Fruit fly (Drosophila melanogaster) whole organism, embryonic: Measurements from ENCODE around the gene Lsp2.
A peak's percentile ranks its signal among the peaks of the same experiment; 100 is the strongest.

Experiments
- Blimp-1 ChIP-seq: fragments of 200-800 bp; sonication (Bioruptor generic); optimal IDR thresholded peaks from 3 replicates; lab custom pipeline; 2018; ENCODE audit warnings: missing biosample characterization, missing genetic modification characterization, mild to moderate bottlenecking, moderate library complexity, missing genetic modification reagents
- CG10209 ChIP-seq: fragments of 200-800 bp; sonication (Bioruptor generic); optimal IDR thresholded peaks from 3 replicates; lab custom pipeline; 2017; ENCODE audit warnings: missing biosample characterization, mild to moderate bottlenecking, missing genetic modification characterization, missing genetic modification reagents
- CG10979 ChIP-seq: fragments of 200-800 bp; sonication (Bioruptor generic); optimal IDR thresholded peaks from 2 replicates; lab custom pipeline; 2018; ENCODE audit warnings: missing biosample characterization, mild to moderate bottlenecking, missing genetic modification characterization, moderate library complexity
- CG12942 ChIP-seq: fragments of 200-800 bp; sonication (Bioruptor generic); optimal IDR thresholded peaks from 3 replicates; lab custom pipeline; 2016; ENCODE audit warnings: missing biosample characterization, missing genetic modification characterization
- CG14441 ChIP-seq: fragments of 200-800 bp; sonication (Bioruptor generic); IDR thresholded peaks from 2 replicates; pipeline ENCODE4 v1.3.6; 2022; ENCODE audit warnings: missing biosample characterization, missing genetic modification characterization
- CG16779 ChIP-seq: fragments of 200-800 bp; sonication (Bioruptor generic); IDR thresholded peaks from 2 replicates; pipeline ENCODE4 v1.3.6; 2022; ENCODE audit warnings: missing biosample characterization, missing genetic modification characterization
- CG17568 ChIP-seq: fragments of 200-800 bp; sonication (Bioruptor generic); optimal IDR thresholded peaks from 2 replicates; lab custom pipeline; 2018; ENCODE audit warnings: missing biosample characterization, mild to moderate bottlenecking, missing genetic modification characterization, moderate library complexity
- CG17912 ChIP-seq: fragments of 200-800 bp; sonication (Bioruptor generic); optimal IDR thresholded peaks from 2 replicates; lab custom pipeline; 2018; ENCODE audit warnings: missing biosample characterization, mild to moderate bottlenecking, missing genetic modification characterization
- CG18764 ChIP-seq: fragments of 200-800 bp; sonication (Bioruptor generic); optimal IDR thresholded peaks from 3 replicates; lab custom pipeline; 2016; ENCODE audit warnings: missing biosample characterization, missing genetic modification characterization
- CG2120 ChIP-seq: fragments of 200-800 bp; sonication (Bioruptor generic); optimal IDR thresholded peaks from 3 replicates; lab custom pipeline; 2016; ENCODE audit warnings: missing biosample characterization, missing genetic modification characterization
- CG2875 ChIP-seq: fragments of 200-800 bp; sonication (Bioruptor generic); optimal IDR thresholded peaks from 2 replicates; lab custom pipeline; 2017; ENCODE audit warnings: missing biosample characterization, mild to moderate bottlenecking, missing genetic modification characterization, missing genetic modification reagents
- CG31388 ChIP-seq: fragments of 200-800 bp; sonication (Bioruptor generic); optimal IDR thresholded peaks from 2 replicates; lab custom pipeline; 2016; ENCODE audit warnings: missing biosample characterization, missing genetic modification characterization
- CG32772 ChIP-seq: fragments of 200-800 bp; sonication (Bioruptor generic); IDR thresholded peaks from 2 replicates; pipeline ENCODE4 v1.3.6; 2022; ENCODE audit warnings: missing biosample characterization, missing genetic modification characterization
- CG42726 ChIP-seq: fragments of 200-800 bp; sonication (Bioruptor generic); IDR thresholded peaks from 2 replicates; pipeline ENCODE4 v1.3.6; 2022; ENCODE audit warnings: missing biosample characterization, missing genetic modification characterization; ENCODE audit not compliant: partially characterized antibody
- CG4282 ChIP-seq: fragments of 200-800 bp; sonication (Bioruptor generic); optimal IDR thresholded peaks from 2 replicates; lab custom pipeline; 2016; ENCODE audit warnings: missing biosample characterization, missing genetic modification characterization
- CG6791 ChIP-seq: fragments of 200-800 bp; sonication (Bioruptor generic); IDR thresholded peaks from 3 replicates; pipeline ENCODE4 v1.3.6; 2022; ENCODE audit warnings: missing biosample characterization, missing genetic modification characterization; ENCODE audit not compliant: partially characterized antibody
- CG7987 ChIP-seq: fragments of 200-800 bp; sonication (Bioruptor generic); optimal IDR thresholded peaks from 2 replicates; lab custom pipeline; 2018; ENCODE audit warnings: missing biosample characterization, mild to moderate bottlenecking, missing genetic modification characterization, moderate library complexity
- CHES-1-like ChIP-seq: fragments of 200-800 bp; sonication (Bioruptor generic); optimal IDR thresholded peaks from 2 replicates; lab custom pipeline; 2016; ENCODE audit warnings: missing biosample characterization, missing genetic modification characterization
- Camta ChIP-seq: fragments of 200-800 bp; sonication (Bioruptor generic); optimal IDR thresholded peaks from 2 replicates; lab custom pipeline; 2016; ENCODE audit warnings: missing biosample characterization, missing genetic modification characterization
- CoRest ChIP-seq: fragments of 200-800 bp; sonication (Bioruptor generic); optimal IDR thresholded peaks from 3 replicates; lab custom pipeline; 2018; ENCODE audit warnings: missing biosample characterization, mild to moderate bottlenecking, missing genetic modification characterization, moderate library complexity
- Deaf1 ChIP-seq: fragments of 200-800 bp; optimal IDR thresholded peaks from 3 replicates; lab custom pipeline; 2019; ENCODE audit warnings: missing biosample characterization, mild to moderate bottlenecking, missing genetic modification characterization, moderate library complexity
- Dll ChIP-seq: fragments of 200-800 bp; sonication (Bioruptor generic); IDR thresholded peaks from 4 replicates; pipeline ENCODE4 v1.3.6; 2022; ENCODE audit warnings: missing biosample characterization, missing genetic modification characterization; ENCODE audit not compliant: partially characterized antibody
- Drgx ChIP-seq: fragments of 200-800 bp; sonication (Bioruptor generic); IDR thresholded peaks from 2 replicates; pipeline ENCODE4 v1.3.6; 2022; ENCODE audit warnings: missing biosample characterization, missing genetic modification characterization
- Elba2 ChIP-seq: fragments of 200-800 bp; sonication (Bioruptor generic); optimal IDR thresholded peaks from 3 replicates; lab custom pipeline; 2016; ENCODE audit warnings: missing biosample characterization, missing genetic modification characterization
- Ets65A ChIP-seq: fragments of 200-800 bp; sonication (Bioruptor generic); peaks from one replicate; lab custom pipeline; 2016; ENCODE audit warnings: missing biosample characterization, missing genetic modification characterization
- Fer1 ChIP-seq: fragments of 200-800 bp; sonication (Bioruptor generic); optimal IDR thresholded peaks from 2 replicates; lab custom pipeline; 2017; ENCODE audit warnings: missing biosample characterization, mild to moderate bottlenecking, missing genetic modification characterization
- HHEX ChIP-seq: fragments of 200-800 bp; sonication (Bioruptor generic); optimal IDR thresholded peaks from 3 replicates; lab custom pipeline; 2017; ENCODE audit warnings: missing biosample characterization, mild to moderate bottlenecking, missing genetic modification characterization, missing genetic modification reagents
- Oli ChIP-seq: fragments of 200-800 bp; sonication (Bioruptor generic); optimal IDR thresholded peaks from 2 replicates; lab custom pipeline; 2018; ENCODE audit warnings: missing biosample characterization, mild to moderate bottlenecking, missing genetic modification characterization, moderate library complexity
- Scr ChIP-seq: fragments of 200-800 bp; sonication (Bioruptor generic); IDR thresholded peaks from 2 replicates; pipeline ENCODE4 v1.3.6; 2022; ENCODE audit warnings: missing biosample characterization, missing genetic modification characterization; ENCODE audit not compliant: partially characterized antibody
- ash1 ChIP-seq: fragments of 200-800 bp; sonication (Bioruptor generic); optimal IDR thresholded peaks from 2 replicates; lab custom pipeline; 2018; ENCODE audit warnings: missing biosample characterization, mild to moderate bottlenecking, missing genetic modification characterization
- bsh ChIP-seq, 2 experiments: fragments of 200-800 bp; sonication (Bioruptor generic); optimal IDR thresholded peaks; 2 replicates each; lab custom pipeline; 2017 to 2018; ENCODE audit warnings: mild to moderate bottlenecking in 2 of 2, missing biosample characterization in 2 of 2, missing genetic modification characterization in 2 of 2, moderate library complexity in 1 of 2
- btn ChIP-seq: fragments of 200-800 bp; sonication (Bioruptor generic); optimal IDR thresholded peaks from 2 replicates; lab custom pipeline; 2016; ENCODE audit warnings: missing biosample characterization, missing genetic modification characterization
- ci ChIP-seq: fragments of 200-800 bp; sonication (Bioruptor generic); IDR thresholded peaks from 3 replicates; pipeline ENCODE4 v1.3.6; 2022; ENCODE audit warnings: missing biosample characterization, missing genetic modification characterization
- dan ChIP-seq: fragments of 200-800 bp; sonication (Bioruptor generic); IDR thresholded peaks from 2 replicates; pipeline ENCODE4 v1.3.6; 2022; ENCODE audit warnings: missing biosample characterization, missing genetic modification characterization
- dysf ChIP-seq: fragments of 200-800 bp; sonication (Bioruptor generic); IDR thresholded peaks from 3 replicates; pipeline ENCODE4 v1.3.6; 2022; ENCODE audit warnings: missing biosample characterization, missing genetic modification characterization
- eve ChIP-seq, 2 experiments: fragments of >200 bp; optimal IDR thresholded peaks; 2 replicates each; lab custom pipeline; 2017; ENCODE audit warnings: missing biosample characterization in 2 of 2, missing genetic modification characterization in 2 of 2
- inv ChIP-seq: fragments of 200-800 bp; sonication (Bioruptor generic); IDR thresholded peaks from 2 replicates; pipeline ENCODE4 v1.3.6; 2022; ENCODE audit warnings: missing biosample characterization, missing genetic modification characterization; ENCODE audit not compliant: partially characterized antibody
- jumu ChIP-seq: fragments of 200-800 bp; sonication (Bioruptor generic); optimal IDR thresholded peaks from 3 replicates; lab custom pipeline; 2016; ENCODE audit warnings: missing biosample characterization, missing genetic modification characterization
- mam ChIP-seq: fragments of 200-800 bp; sonication (Bioruptor generic); optimal IDR thresholded peaks from 3 replicates; lab custom pipeline; 2016; ENCODE audit warnings: missing biosample characterization, missing genetic modification characterization
- peb ChIP-seq: fragments of 200-800 bp; sonication (Bioruptor generic); IDR thresholded peaks from 2 replicates; pipeline ENCODE4 v1.3.6; 2022; ENCODE audit warnings: missing biosample characterization, missing genetic modification characterization
- sc ChIP-seq, 3 experiments: fragments of >200 bp in 2 of 3; fragments of 200-800 bp in 1 of 3; sonication (Bioruptor generic) in 1 of 3; optimal IDR thresholded peaks; 2 replicates in 2 of 3; 3 replicates in 1 of 3; lab custom pipeline; 2017; ENCODE audit warnings: mild to moderate bottlenecking in 1 of 3, missing biosample characterization in 1 of 3, missing genetic modification characterization in 1 of 3, missing genetic modification reagents in 1 of 3
- scrt ChIP-seq: fragments of 200-800 bp; sonication (Bioruptor generic); optimal IDR thresholded peaks from 2 replicates; lab custom pipeline; 2018; ENCODE audit warnings: missing biosample characterization, mild to moderate bottlenecking, missing genetic modification characterization, moderate library complexity
- sens-2 ChIP-seq: fragments of 200-800 bp; sonication (Bioruptor generic); IDR thresholded peaks from 2 replicates; pipeline ENCODE4 v1.3.6; 2022; ENCODE audit warnings: missing biosample characterization, missing genetic modification characterization
- seq ChIP-seq: fragments of 200-800 bp; sonication (Bioruptor generic); IDR thresholded peaks from 2 replicates; pipeline ENCODE4 v1.3.6; 2022; ENCODE audit warnings: missing biosample characterization, missing genetic modification characterization
- sug ChIP-seq: fragments of 200-800 bp; optimal IDR thresholded peaks from 2 replicates; lab custom pipeline; 2019; ENCODE audit warnings: missing biosample characterization, mild to moderate bottlenecking, missing genetic modification characterization, moderate library complexity
- tin ChIP-seq: fragments of 200-800 bp; sonication (Bioruptor generic); optimal IDR thresholded peaks from 3 replicates; lab custom pipeline; 2016; ENCODE audit warnings: missing biosample characterization, missing genetic modification characterization
- usp ChIP-seq: fragments of >200 bp; optimal IDR thresholded peaks from 2 replicates; lab custom pipeline; 2017; ENCODE audit warnings: missing biosample characterization, missing genetic modification characterization

Gene Lsp2

DNA sequence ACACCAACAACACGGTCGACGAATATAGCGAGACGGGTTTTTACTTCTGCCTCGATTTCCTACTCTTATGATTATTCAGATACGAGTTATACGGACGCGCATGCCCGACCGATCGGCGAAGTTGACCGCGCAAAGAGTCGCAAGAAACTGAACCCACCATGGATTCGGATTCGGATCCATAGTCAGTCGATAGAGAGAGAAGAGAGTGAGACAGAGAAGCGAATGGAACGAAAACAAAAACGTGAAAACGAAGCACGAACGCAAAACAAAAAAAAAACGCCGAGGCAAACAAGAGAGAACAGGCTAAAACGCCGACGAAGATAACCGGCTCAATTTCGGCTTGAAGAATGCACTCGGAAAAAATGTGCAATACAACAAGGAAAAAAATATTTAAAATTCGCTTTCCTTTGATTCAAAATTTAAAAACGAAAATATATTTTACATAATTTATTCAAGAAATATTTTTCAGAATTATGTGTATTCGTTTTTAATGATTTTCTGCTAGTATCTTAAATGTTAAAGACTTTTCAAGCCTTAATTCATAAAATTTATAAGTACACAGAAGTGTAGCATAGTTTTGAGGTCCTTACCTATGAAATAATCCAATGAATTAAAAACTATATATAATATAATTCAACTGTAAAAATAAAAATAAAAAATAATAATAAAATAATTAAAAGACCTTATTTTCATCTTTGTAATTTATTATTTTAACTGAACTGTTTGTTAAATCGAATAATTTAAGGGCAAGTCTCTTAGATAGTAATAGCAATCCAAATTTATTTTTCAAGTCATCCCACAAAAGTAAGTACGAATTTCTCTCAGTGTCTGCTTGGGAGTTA, 47.3 kb upstream of the Lsp2 start, which contains the start of gene Sema5c (continued):
- TF ChIP-seq CG14441 (peak; percentile 56), inv (GFP tag; lab: Robert Waterston, UW) (no peak), CG4282 (GFP tag; lab: Kevin White, UChicago) (no peak), CHES-1-like (peak; percentile 20), Elba2 (GFP tag; lab: Kevin White, UChicago) (no peak), peb (no peak), sc (optimal IDR thresholded peaks at IDR 0.05; lab: Kevin White, UChicago) (no peak), sc (GFP tag; optimal IDR thresholded peaks at IDR 0.05; lab: Kevin White, UChicago) (peak; percentile 73), Drgx (GFP tag; lab: Robert Waterston, UW) (peak; percentile 52; the same call in 1 of the 2 replicates), Ets65A (GFP tag; lab: Kevin White, UChicago) (peak; percentile 84), Deaf1 (tag; lab: Kevin White, UChicago) (peak; percentile 94), CG32772 (GFP tag; lab: Robert Waterston, UW) (peak; percentile 51), bsh (GFP tag; optimal IDR thresholded peaks at IDR 0.05; lab: Kevin White, UChicago) (peak; percentile 35 to 62), CG31388 (GFP tag; lab: Kevin White, UChicago) (no peak), ash1 (GFP tag; lab: Kevin White, UChicago) (peak; percentile 59), CG10979 (tag; lab: Kevin White, UChicago) (peak; percentile 83), Oli (tag; lab: Kevin White, UChicago) (peak; percentile 79), Fer1 (GFP tag; lab: Kevin White, UChicago) (peak; percentile 37), Scr (GFP tag; lab: Robert Waterston, UW) (peak; percentile 38), CG7987 (GFP tag; lab: Kevin White, UChicago) (no peak), CG17912 (GFP tag; lab: Kevin White, UChicago) (no peak), CG16779 (peak; percentile 67; the same call in 1 of the 2 replicates), Blimp-1 (GFP tag; lab: Kevin White, UChicago) (peak; percentile 54), CG17568 (GFP tag; lab: Kevin White, UChicago) (peak; percentile 3), jumu (GFP tag; lab: Kevin White, UChicago) (no peak), seq (GFP tag; lab: Robert Waterston, UW) (peak; percentile 49; the same call in 1 of the 2 replicates), CG12942 (peak; percentile 26), CoRest (tag; lab: Kevin White, UChicago) (peak; percentile 89), CG42726 (GFP tag; lab: Robert Waterston, UW) (no peak), usp (GFP tag; lab: Kevin White, UChicago) (no peak), CG2875 (GFP tag; lab: Kevin White, UChicago) (peak; percentile 50), dan (GFP tag; lab: Robert Waterston, UW) (no peak), HHEX (GFP tag; lab: Kevin White, UChicago) (peak; percentile 57), ci (peak; percentile 75), sens-2 (GFP tag; lab: Robert Waterston, UW) (peak; percentile 30; the same call in 1 of the 2 replicates), CG10209 (GFP tag; lab: Kevin White, UChicago) (peak; percentile 76), scrt (GFP tag; lab: Kevin White, UChicago) (peak; percentile 31), sug (peak; percentile 31), btn (GFP tag; lab: Kevin White, UChicago) (no peak), tin (GFP tag; lab: Kevin White, UChicago) (peak; percentile 22), eve (GFP tag; optimal IDR thresholded peaks at IDR 0.05; lab: Kevin White, UChicago) (no peak), CG6791 (GFP tag; lab: Robert Waterston, UW) (no peak; the same call in 2 of the 3 replicates), CG2120 (GFP tag; lab: Kevin White, UChicago) (peak; percentile 47), Camta (no peak), mam (GFP tag; lab: Kevin White, UChicago) (peak; percentile 17), dysf (peak; percentile 44), CG18764 (GFP tag; lab: Kevin White, UChicago) (no peak), Dll (GFP tag; lab: Robert Waterston, UW) (0 out of 4 replicates have a peak, but pooled peaks have one; percentile 36)
